Worm (Caenorhabditis elegans) whole organism, mixed stage, embryonic: ENCODE results near the gene F18A12.7.

Experiments
- ceh-43 ChIP-seq: fragments of 200-800 bp; sonication (Bioruptor generic); optimal IDR thresholded peaks from 2 replicates; lab custom pipeline; 2018; ENCODE audit warnings: mild to moderate bottlenecking, missing genetic modification characterization, moderate library complexity, missing compliant biosample characterization
- elt-1 ChIP-seq: sonication (generic microtip); optimal IDR thresholded peaks from 2 replicates; lab custom pipeline; 2017; ENCODE audit warnings: missing genetic modification characterization, mild to moderate bottlenecking, missing compliant biosample characterization, antibody characterized with exemption, moderate library complexity, borderline replicate concordance; ENCODE audit not compliant: insufficient read depth
- lsy-2 ChIP-seq: fragments of 150-350 bp; optimal IDR thresholded peaks from 2 replicates; lab custom pipeline; 2014; ENCODE audit warnings: missing biosample characterization, missing genetic modification characterization
- snpc-4 ChIP-seq: fragments of 150-350 bp; optimal IDR thresholded peaks from 2 replicates; lab custom pipeline; 2014; ENCODE audit warnings: missing biosample characterization, missing genetic modification characterization

DNA sequence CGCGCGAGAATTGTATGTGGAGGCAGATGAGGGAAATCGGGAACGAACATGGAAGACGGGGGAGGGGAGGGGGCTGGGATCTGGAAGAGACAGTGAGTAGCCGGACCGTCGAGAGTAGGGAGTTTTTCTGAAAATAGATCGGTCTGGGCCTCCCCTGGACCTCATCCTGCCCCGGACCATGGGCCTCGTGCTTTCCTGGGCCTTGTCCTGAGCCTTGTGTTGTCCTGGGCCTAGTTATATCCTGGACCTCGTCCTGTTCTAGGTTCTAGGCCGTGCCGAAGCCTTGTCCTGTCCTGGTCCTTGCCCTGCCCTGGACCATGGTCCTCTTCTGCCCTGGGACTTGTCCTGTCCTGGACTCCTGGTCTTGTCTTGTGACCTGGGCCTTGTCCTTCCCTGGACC is 23.1 kb upstream of the F18A12.7 start:
- TF ChIP-seq ceh-43 (GFP tag; lab: Kevin White, UChicago) (no peak), snpc-4 (no peak), elt-1 (tag; lab: Kevin White, UChicago) (no peak), lsy-2 (tag; lab: Kevin White, UChicago) (no peak)
